Worm (Caenorhabditis elegans) whole organism, L1 larva: Measurements from ENCODE around the gene srsx-33.

Experiments
- dpl-1 ChIP-seq, 3 experiments: fragments of 150-350 bp in 2 of 3; sonication (generic microtip) in 1 of 3; optimal IDR thresholded peaks; 2 replicates each; lab custom pipeline; 2014 to 2017; ENCODE audit warnings: missing biosample characterization in 3 of 3, missing genetic modification characterization in 3 of 3, missing genetic modification reagents in 3 of 3
- lin-15B ChIP-seq: fragments of 150-350 bp; sonication (generic microtip); optimal IDR thresholded peaks from 3 replicates; lab custom pipeline; 2014; ENCODE audit warnings: missing biosample characterization, missing genetic modification characterization
- mdl-1 ChIP-seq, 2 experiments: fragments of 150-350 bp; optimal IDR thresholded peaks; 2 replicates each; lab custom pipeline; 2014 to 2017; ENCODE audit warnings: missing biosample characterization in 2 of 2, missing genetic modification characterization in 2 of 2, inconsistent platforms in 1 of 2
- tlp-1 ChIP-seq: fragments of 150-350 bp; optimal IDR thresholded peaks from 2 replicates; lab custom pipeline; 2014; ENCODE audit warnings: missing biosample characterization, missing genetic modification characterization
- xbp-1 ChIP-seq: sonication (generic microtip); optimal IDR thresholded peaks from 2 replicates; lab custom pipeline; 2016; ENCODE audit warnings: missing genetic modification characterization, missing compliant biosample characterization

- TF ChIP-seq mdl-1 (tag; optimal IDR thresholded peaks at IDR 0.05; lab: Kevin White, UChicago) (no peak), lin-15B (no peak), tlp-1 (tag; lab: Kevin White, UChicago) (no peak), dpl-1 (GFP tag; optimal IDR thresholded peaks at IDR 0.05; lab: Kevin White, UChicago) (no peak), xbp-1 (tag; lab: Kevin White, UChicago) (no peak)
Observed at ce11 chrV:11245029-11245428, 7.3 kb downstream of the srsx-33 start.
